Fruit fly (Drosophila melanogaster) whole organism, prepupa: ENCODE data around the gene mRpL15.

ENCODE experiments used
- Blimp-1 ChIP-seq: fragments of 200-800 bp; sonication (Bioruptor generic); optimal IDR thresholded peaks from 3 replicates; lab custom pipeline; 2017; ENCODE audit warnings: missing biosample characterization, missing genetic modification characterization, mild to moderate bottlenecking, moderate library complexity, missing genetic modification reagents
- CG10631 ChIP-seq: fragments of 200-800 bp; sonication (Bioruptor generic); optimal IDR thresholded peaks from 2 replicates; lab custom pipeline; 2016; ENCODE audit warnings: missing biosample characterization, missing genetic modification characterization
- CG10669 ChIP-seq: fragments of 200-800 bp; sonication (Bioruptor generic); optimal IDR thresholded peaks from 3 replicates; lab custom pipeline; 2018; ENCODE audit warnings: missing biosample characterization, mild to moderate bottlenecking, missing genetic modification characterization, moderate library complexity
- CG11294 ChIP-seq: fragments of 200-800 bp; sonication (Bioruptor generic); IDR thresholded peaks from 2 replicates; pipeline ENCODE4 v1.3.6; 2022; ENCODE audit warnings: missing biosample characterization, missing genetic modification characterization
- CG11762 ChIP-seq: fragments of 200-800 bp; sonication (Bioruptor generic); optimal IDR thresholded peaks from 3 replicates; lab custom pipeline; 2016; ENCODE audit warnings: missing biosample characterization, missing genetic modification characterization; ENCODE audit not compliant: insufficient read depth
- CG1621 ChIP-seq: fragments of 200-800 bp; sonication (Bioruptor generic); optimal IDR thresholded peaks from 3 replicates; lab custom pipeline; 2018; ENCODE audit warnings: missing biosample characterization, mild to moderate bottlenecking, missing genetic modification characterization
- CG3032 ChIP-seq: fragments of 200-800 bp; optimal IDR thresholded peaks from 2 replicates; lab custom pipeline; 2019; ENCODE audit warnings: missing biosample characterization, mild to moderate bottlenecking, missing genetic modification characterization, moderate library complexity
- CG31627 ChIP-seq: fragments of 200-800 bp; sonication (Bioruptor generic); optimal IDR thresholded peaks from 3 replicates; lab custom pipeline; 2016; ENCODE audit warnings: missing biosample characterization, missing genetic modification characterization
- CG34406 ChIP-seq: fragments of 200-800 bp; sonication (Bioruptor generic); optimal IDR thresholded peaks from 3 replicates; lab custom pipeline; 2016; ENCODE audit warnings: missing biosample characterization, missing genetic modification characterization
- CG3919 ChIP-seq: fragments of 200-800 bp; sonication (Bioruptor generic); optimal IDR thresholded peaks from 3 replicates; lab custom pipeline; 2016; ENCODE audit warnings: missing biosample characterization, missing genetic modification characterization
- CG4318 ChIP-seq: fragments of 200-800 bp; sonication (Bioruptor generic); optimal IDR thresholded peaks from 3 replicates; lab custom pipeline; 2017; ENCODE audit warnings: missing biosample characterization, mild to moderate bottlenecking, missing genetic modification characterization
- CG6163 ChIP-seq: fragments of 200-800 bp; sonication (Bioruptor generic); IDR thresholded peaks from 3 replicates; pipeline ENCODE4 v1.3.6; 2022; ENCODE audit warnings: missing biosample characterization, missing genetic modification characterization
- CG6276 ChIP-seq: fragments of 200-800 bp; sonication (Bioruptor generic); optimal IDR thresholded peaks from 2 replicates; lab custom pipeline; 2017; ENCODE audit warnings: missing biosample characterization, mild to moderate bottlenecking, missing genetic modification characterization
- CG6792 ChIP-seq: fragments of 200-800 bp; sonication (Bioruptor generic); optimal IDR thresholded peaks from 3 replicates; lab custom pipeline; 2016; ENCODE audit warnings: missing biosample characterization, missing genetic modification characterization
- CG6808 ChIP-seq: fragments of 200-800 bp; sonication (Bioruptor generic); optimal IDR thresholded peaks from 3 replicates; lab custom pipeline; 2017; ENCODE audit warnings: missing biosample characterization, missing genetic modification characterization, mild to moderate bottlenecking, moderate library complexity, missing genetic modification reagents
- CG8632 ChIP-seq: fragments of 200-800 bp; sonication (Bioruptor generic); optimal IDR thresholded peaks from 3 replicates; lab custom pipeline; 2016; ENCODE audit warnings: missing biosample characterization, missing genetic modification characterization
- Eip78C ChIP-seq: fragments of 200-800 bp; sonication (Bioruptor generic); peaks from one replicate; lab custom pipeline; 2016; ENCODE audit warnings: missing biosample characterization, missing genetic modification characterization
- Eip93F ChIP-seq: fragments of 200-800 bp; sonication (Bioruptor generic); optimal IDR thresholded peaks from 2 replicates; lab custom pipeline; 2016; ENCODE audit warnings: missing biosample characterization, mild to moderate bottlenecking, missing genetic modification characterization
- Ets96B ChIP-seq: fragments of 200-800 bp; optimal IDR thresholded peaks from 2 replicates; lab custom pipeline; 2019; ENCODE audit warnings: missing biosample characterization, mild to moderate bottlenecking, missing genetic modification characterization, moderate library complexity
- Gug ChIP-seq: fragments of 200-800 bp; sonication (Bioruptor generic); IDR thresholded peaks from 2 replicates; pipeline ENCODE4 v1.3.6; 2022; ENCODE audit warnings: missing biosample characterization, missing genetic modification characterization
- Hr39 ChIP-seq: fragments of 200-800 bp; sonication (Bioruptor generic); optimal IDR thresholded peaks from 2 replicates; lab custom pipeline; 2016; ENCODE audit warnings: missing biosample characterization, missing genetic modification characterization
- Lpt ChIP-seq: fragments of 200-800 bp; sonication (Bioruptor generic); optimal IDR thresholded peaks from 3 replicates; lab custom pipeline; 2016; ENCODE audit warnings: missing biosample characterization, missing genetic modification characterization
- Met ChIP-seq: fragments of 200-800 bp; sonication (Bioruptor generic); optimal IDR thresholded peaks from 3 replicates; lab custom pipeline; 2016; ENCODE audit warnings: missing biosample characterization, missing genetic modification characterization
- Smox ChIP-seq: fragments of 200-800 bp; sonication (Bioruptor generic); optimal IDR thresholded peaks from 3 replicates; lab custom pipeline; 2016; ENCODE audit warnings: missing biosample characterization, missing genetic modification characterization
- Sox14 ChIP-seq: fragments of 200-800 bp; sonication (Bioruptor generic); optimal IDR thresholded peaks from 3 replicates; lab custom pipeline; 2016; ENCODE audit warnings: missing biosample characterization, missing genetic modification characterization
- Sox15 ChIP-seq: fragments of 200-800 bp; sonication (Bioruptor generic); optimal IDR thresholded peaks from 3 replicates; lab custom pipeline; 2016; ENCODE audit warnings: missing biosample characterization, missing genetic modification characterization
- achi ChIP-seq: fragments of 200-800 bp; sonication (Bioruptor generic); optimal IDR thresholded peaks from 3 replicates; lab custom pipeline; 2016; ENCODE audit warnings: missing biosample characterization, missing genetic modification characterization
- acj6 ChIP-seq: fragments of 200-800 bp; sonication (Bioruptor generic); optimal IDR thresholded peaks from 3 replicates; lab custom pipeline; 2016; ENCODE audit warnings: missing biosample characterization, missing genetic modification characterization
- cyc ChIP-seq: fragments of 200-800 bp; sonication (Bioruptor generic); optimal IDR thresholded peaks from 3 replicates; lab custom pipeline; 2016; ENCODE audit warnings: missing biosample characterization, missing genetic modification characterization
- dsx ChIP-seq: fragments of 200-800 bp; optimal IDR thresholded peaks from 3 replicates; lab custom pipeline; 2019; ENCODE audit warnings: missing biosample characterization, mild to moderate bottlenecking, missing genetic modification characterization, moderate library complexity; ENCODE audit not compliant: poor library complexity, severe bottlenecking
- esn ChIP-seq: fragments of 200-800 bp; sonication (Bioruptor generic); optimal IDR thresholded peaks from 2 replicates; lab custom pipeline; 2016; ENCODE audit warnings: missing biosample characterization, mild to moderate bottlenecking, missing genetic modification characterization, moderate library complexity
- fd85E ChIP-seq: fragments of 200-800 bp; sonication (Bioruptor generic); optimal IDR thresholded peaks from 3 replicates; lab custom pipeline; 2016; ENCODE audit warnings: missing biosample characterization, missing genetic modification characterization
- fkh ChIP-seq: fragments of 200-800 bp; sonication (Bioruptor generic); optimal IDR thresholded peaks from 3 replicates; lab custom pipeline; 2017; ENCODE audit warnings: missing biosample characterization, mild to moderate bottlenecking, missing genetic modification characterization, moderate library complexity
- lz ChIP-seq: fragments of 200-800 bp; sonication (Bioruptor generic); optimal IDR thresholded peaks from 3 replicates; lab custom pipeline; 2016; ENCODE audit warnings: missing biosample characterization, missing genetic modification characterization
- net ChIP-seq: fragments of 200-800 bp; sonication (Bioruptor generic); optimal IDR thresholded peaks from 3 replicates; lab custom pipeline; 2016; ENCODE audit warnings: missing biosample characterization, missing genetic modification characterization
- salr ChIP-seq, 2 experiments: fragments of 200-800 bp; sonication (Bioruptor generic); optimal IDR thresholded peaks; 3 replicates each; lab custom pipeline; 2016 to 2018; ENCODE audit warnings: missing biosample characterization in 2 of 2, missing genetic modification characterization in 2 of 2, mild to moderate bottlenecking in 1 of 2
- ss ChIP-seq, 2 experiments: fragments of 200-800 bp; sonication (Bioruptor generic); optimal IDR thresholded peaks; 2 replicates in 1 of 2; 3 replicates in 1 of 2; lab custom pipeline; 2017 to 2018; ENCODE audit warnings: mild to moderate bottlenecking in 2 of 2, missing biosample characterization in 2 of 2, missing genetic modification characterization in 2 of 2, moderate library complexity in 1 of 2
- svp ChIP-seq: fragments of 200-800 bp; sonication (Bioruptor generic); peaks from one replicate; lab custom pipeline; 2016; ENCODE audit warnings: missing biosample characterization, missing genetic modification characterization
- topi ChIP-seq: fragments of 200-800 bp; sonication (Bioruptor generic); optimal IDR thresholded peaks from 3 replicates; lab custom pipeline; 2016; ENCODE audit warnings: missing biosample characterization, missing genetic modification characterization
- vri ChIP-seq: fragments of 200-800 bp; sonication (Bioruptor generic); optimal IDR thresholded peaks from 3 replicates; lab custom pipeline; 2016; ENCODE audit warnings: missing biosample characterization, mild to moderate bottlenecking, missing genetic modification characterization

The mRpL15 gene

DNA sequence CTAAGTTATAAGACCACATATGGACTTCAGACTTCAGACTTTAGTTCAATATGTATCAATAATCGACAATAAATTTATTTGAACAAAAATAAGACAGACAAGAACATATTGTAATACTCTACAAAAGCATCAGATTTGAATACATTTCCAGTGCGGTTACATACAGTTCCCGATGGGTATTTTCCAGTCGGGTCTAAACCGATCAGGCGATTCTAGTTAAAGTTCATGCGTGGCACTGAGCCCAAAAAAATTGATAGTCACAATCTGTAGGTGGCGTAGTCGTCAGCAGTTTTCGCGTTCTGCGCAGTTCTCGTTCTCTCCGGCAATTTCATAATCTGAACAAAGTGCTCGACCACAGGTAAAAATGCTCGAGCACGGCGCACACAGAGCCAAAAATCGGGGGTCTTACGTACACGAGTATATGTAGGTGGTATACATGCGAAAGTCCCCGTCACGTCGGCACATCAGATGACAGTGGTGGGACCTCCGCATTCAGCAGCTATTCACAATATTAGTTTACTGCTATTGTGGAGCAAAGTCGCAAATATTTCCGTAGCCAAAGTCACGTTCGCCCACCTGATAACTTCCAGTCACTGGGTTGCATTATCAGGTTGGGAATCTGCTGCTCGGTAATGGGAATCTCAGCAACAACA is 40.6 kb downstream of the mRpL15 start:
- TF ChIP-seq CG6276 (GFP tag; lab: Kevin White, UChicago) (no peak), Blimp-1 (no peak), Sox15 (GFP tag; lab: Kevin White, UChicago) (no peak), CG1621 (tag; lab: Kevin White, UChicago) (no peak), CG10631 (GFP tag; lab: Kevin White, UChicago) (no peak), ss (GFP tag; optimal IDR thresholded peaks at IDR 0.05; lab: Kevin White, UChicago) (no peak), net (GFP tag; lab: Kevin White, UChicago) (no peak), CG31627 (GFP tag; lab: Kevin White, UChicago) (no peak), CG34406 (GFP tag; lab: Kevin White, UChicago) (no peak), CG10669 (no peak), esn (peak; percentile 38), Ets96B (no peak), CG8632 (GFP tag; lab: Kevin White, UChicago) (no peak), svp (GFP tag; lab: Kevin White, UChicago) (peak; percentile 73), Gug (GFP tag; lab: Robert Waterston, UW) (no peak), salr (GFP tag; optimal IDR thresholded peaks at IDR 0.05; lab: Kevin White, UChicago) (no peak), CG6792 (no peak), Eip93F (GFP tag; lab: Kevin White, UChicago) (peak; percentile 5), dsx (GFP tag; lab: Kevin White, UChicago) (no peak), lz (GFP tag; lab: Kevin White, UChicago) (peak; percentile 14), CG11294 (GFP tag; lab: Robert Waterston, UW) (no peak), Sox14 (GFP tag; lab: Kevin White, UChicago) (peak; percentile 11), CG3919 (no peak), Hr39 (GFP tag; lab: Kevin White, UChicago) (no peak), Eip78C (peak; percentile 66), CG11762 (no peak), CG3032 (tag; lab: Kevin White, UChicago) (no peak), vri (GFP tag; lab: Kevin White, UChicago) (peak; percentile 91), Met (GFP tag; lab: Kevin White, UChicago) (peak; percentile 39), cyc (GFP tag; lab: Kevin White, UChicago) (peak; percentile 3), topi (GFP tag; lab: Kevin White, UChicago) (peak; percentile 26)

DNA sequence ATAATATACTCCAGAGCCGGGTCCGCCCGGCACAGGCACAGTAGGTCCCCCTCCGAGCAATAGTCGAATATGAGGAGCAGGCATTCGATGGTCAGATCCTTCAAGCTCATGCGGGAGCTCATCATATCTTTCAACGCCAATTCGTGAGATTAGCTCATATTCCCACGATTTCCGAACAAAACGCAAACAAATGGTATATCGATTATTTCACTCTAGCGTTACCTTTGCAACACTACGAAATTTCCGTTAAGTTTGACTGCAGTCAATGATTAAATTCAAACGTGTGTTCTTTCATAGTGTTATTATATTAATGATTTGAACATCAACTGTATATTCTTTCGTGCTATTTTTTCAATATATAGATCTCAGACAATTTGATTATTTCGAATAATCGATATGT is 42.7 kb downstream of the mRpL15 start, which contains the start of gene CG33969:
Gene CG33969, minus strand, starts transcription at position 197 of the 400 bp plus-strand sequence.
- TF ChIP-seq Lpt (no peak), Hr39 (GFP tag; lab: Kevin White, UChicago) (no peak), ss (GFP tag; optimal IDR thresholded peaks at IDR 0.05; lab: Kevin White, UChicago) (no peak), CG34406 (GFP tag; lab: Kevin White, UChicago) (no peak), CG6163 (GFP tag; lab: Robert Waterston, UW) (no peak), net (GFP tag; lab: Kevin White, UChicago) (no peak), Ets96B (no peak), CG8632 (GFP tag; lab: Kevin White, UChicago) (no peak), acj6 (GFP tag; lab: Kevin White, UChicago) (no peak), Sox14 (GFP tag; lab: Kevin White, UChicago) (peak; percentile 32), esn (peak; percentile 24), CG4318 (no peak), CG6808 (GFP tag; lab: Kevin White, UChicago) (no peak), Eip78C (peak; percentile 77), CG3032 (tag; lab: Kevin White, UChicago) (no peak), Smox (GFP tag; lab: Kevin White, UChicago) (no peak), vri (GFP tag; lab: Kevin White, UChicago) (peak; percentile 73), fkh (GFP tag; lab: Kevin White, UChicago) (peak; percentile 73), achi (GFP tag; lab: Kevin White, UChicago) (no peak), fd85E (GFP tag; lab: Kevin White, UChicago) (no peak), topi (GFP tag; lab: Kevin White, UChicago) (peak; percentile 1)
